Worm (Caenorhabditis elegans): ENCODE results near the gene nkb-2.

ce11 chrIV:10638977-10639376 is 48.3 kb downstream of the nkb-2 start, which contains the start of gene F56C4.2:
- TF ChIP-seq lsy-12 (tag; optimal IDR thresholded peaks at IDR 0.05), result no peak
- TF ChIP-seq pqm-1 (tag; optimal IDR thresholded peaks at IDR 0.05), result no peak
- TF ChIP-seq egl-27 (tag; optimal IDR thresholded peaks at IDR 0.05), result no peak
- no peak for TF ChIP-seq nhr-25 (tag; optimal IDR thresholded peaks at IDR 0.05)
- no peak for TF ChIP-seq fkh-2 (tag; optimal IDR thresholded peaks at IDR 0.05)
- no peak for TF ChIP-seq ama-1 (optimal IDR thresholded peaks at IDR 0.05)
- no peak for TF ChIP-seq aly-2 (tag; optimal IDR thresholded peaks at IDR 0.05)
- TF ChIP-seq nhr-67 (tag; optimal IDR thresholded peaks at IDR 0.05), result no peak
- no peak for TF ChIP-seq unc-62 (GFP tag; optimal IDR thresholded peaks at IDR 0.05)
- TF ChIP-seq nhr-12 (tag; optimal IDR thresholded peaks at IDR 0.05), result no peak
- no peak for TF ChIP-seq zag-1 (tag; optimal IDR thresholded peaks at IDR 0.05)
- no peak for TF ChIP-seq nhr-28 (tag; optimal IDR thresholded peaks at IDR 0.05)
- TF ChIP-seq mdl-1 (tag; optimal IDR thresholded peaks at IDR 0.05), result no peak
